Fruit fly (Drosophila melanogaster) whole organism: ENCODE data around the gene CG46280.

ENCODE experiments used
- CG8478 ChIP-seq: fragments of >200 bp; optimal IDR thresholded peaks from 2 replicates; lab custom pipeline; 2018; ENCODE audit warnings: inconsistent platforms
- Dll ChIP-seq: fragments of >200 bp; optimal IDR thresholded peaks from 2 replicates; lab custom pipeline; 2017
- EcR ChIP-seq, 2 experiments: fragments of >200 bp; optimal IDR thresholded peaks; 2 replicates each; lab custom pipeline; 2017; ENCODE audit warnings: missing biosample characterization in 2 of 2, missing genetic modification characterization in 2 of 2, missing genetic modification reagents in 2 of 2
- pan ChIP-seq: fragments of >200 bp; optimal IDR thresholded peaks from 2 replicates; lab custom pipeline; 2017
- usp ChIP-seq: fragments of >200 bp; optimal IDR thresholded peaks from 2 replicates; lab custom pipeline; 2017; ENCODE audit warnings: missing biosample characterization, missing genetic modification characterization, mixed read lengths

DNA sequence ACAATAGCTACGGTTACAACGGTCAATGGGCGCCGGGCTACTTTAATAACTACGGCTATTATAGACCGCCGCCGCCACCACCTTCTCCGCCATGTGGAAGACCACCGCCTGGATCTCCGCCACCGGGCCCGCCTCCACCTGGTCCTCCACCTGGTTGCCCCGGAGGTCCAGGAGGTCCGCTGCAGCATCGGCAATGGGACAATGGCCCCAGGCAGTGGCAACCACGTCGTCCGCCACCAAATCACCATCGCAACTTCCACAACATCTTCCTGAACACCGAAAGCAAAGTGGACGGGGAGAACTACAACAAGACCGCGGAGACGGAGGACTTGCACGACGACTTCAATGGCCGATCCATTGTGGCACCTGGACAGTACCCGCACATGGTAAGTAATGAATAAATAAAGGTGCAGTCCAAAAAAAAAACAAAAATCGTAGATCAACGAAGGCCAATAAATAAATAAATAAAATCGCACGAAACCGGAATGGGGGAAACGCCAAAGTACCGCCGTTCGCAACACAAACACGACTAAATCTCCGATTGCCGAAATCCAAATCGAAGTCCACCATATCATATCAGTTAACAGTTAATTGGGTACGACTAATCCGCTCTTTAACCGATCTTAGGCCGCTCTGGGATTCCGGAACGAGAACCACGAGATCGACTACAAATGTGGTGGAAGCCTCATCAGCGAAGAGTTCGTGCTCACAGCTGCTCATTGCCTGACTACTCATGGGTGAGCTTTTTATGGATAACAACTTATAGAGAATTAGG, 12.0 kb upstream of the CG46280 start, which contains the start of gene snk:
- TF ChIP-seq EcR (GFP tag; optimal IDR thresholded peaks at IDR 0.05; lab: Kevin White, UChicago) (no peak), usp (no peak), Dll (lab: Kevin White, UChicago) (no peak), CG8478 (lab: Kevin White, UChicago) (no peak), pan (lab: Kevin White, UChicago) (no peak)
